Worm (Caenorhabditis elegans) whole organism, midembryonic: Measurements from ENCODE around the gene lbp-3.

Experiments
- T22C8.4 ChIP-seq: fragments of 200-800 bp; sonication (Bioruptor generic); IDR thresholded peaks from 2 replicates; pipeline ENCODE4 v1.3.6; 2022; ENCODE audit warnings: missing genetic modification characterization, missing compliant biosample characterization
- cog-1 ChIP-seq: sonication (generic microtip); optimal IDR thresholded peaks from 2 replicates; lab custom pipeline; 2016; ENCODE audit warnings: missing genetic modification characterization, missing compliant biosample characterization
- flt-1 ChIP-seq: fragments of 200-800 bp; sonication (Bioruptor generic); IDR thresholded peaks from 2 replicates; pipeline ENCODE4 v1.3.6; 2022; ENCODE audit warnings: missing genetic modification characterization, missing compliant biosample characterization
- klf-2 ChIP-seq: fragments of 200-800 bp; sonication (Bioruptor generic); conservative IDR thresholded peaks from 2 replicates; pipeline ENCODE4 v1.3.6; 2022; ENCODE audit warnings: missing genetic modification reagents, missing genetic modification characterization, missing compliant biosample characterization
- med-1 ChIP-seq: sonication (generic microtip); optimal IDR thresholded peaks from 2 replicates; lab custom pipeline; 2017; ENCODE audit warnings: missing genetic modification characterization, mild to moderate bottlenecking, missing compliant biosample characterization, antibody characterized with exemption, missing genetic modification reagents; ENCODE audit not compliant: insufficient read depth
- ref-1 ChIP-seq: fragments of 200-800 bp; sonication (Bioruptor generic); conservative IDR thresholded peaks from 2 replicates; pipeline ENCODE4 v1.3.6; 2022; ENCODE audit warnings: missing genetic modification reagents, missing genetic modification characterization, missing compliant biosample characterization
- tab-1 ChIP-seq: fragments of 200-800 bp; sonication (Bioruptor generic); IDR thresholded peaks from 2 replicates; pipeline ENCODE4 v1.3.6; 2022; ENCODE audit warnings: missing genetic modification characterization, missing compliant biosample characterization
- ztf-23 ChIP-seq: fragments of 200-800 bp; sonication (Bioruptor generic); IDR thresholded peaks from 2 replicates; pipeline ENCODE4 v1.3.6; 2022; ENCODE audit warnings: missing genetic modification reagents, missing genetic modification characterization, missing compliant biosample characterization
- ztf-29 ChIP-seq: fragments of 200-800 bp; sonication (Bioruptor generic); IDR thresholded peaks from 2 replicates; pipeline ENCODE4 v1.3.6; 2022; ENCODE audit warnings: missing genetic modification reagents, missing genetic modification characterization, missing compliant biosample characterization

The lbp-3 gene

DNA sequence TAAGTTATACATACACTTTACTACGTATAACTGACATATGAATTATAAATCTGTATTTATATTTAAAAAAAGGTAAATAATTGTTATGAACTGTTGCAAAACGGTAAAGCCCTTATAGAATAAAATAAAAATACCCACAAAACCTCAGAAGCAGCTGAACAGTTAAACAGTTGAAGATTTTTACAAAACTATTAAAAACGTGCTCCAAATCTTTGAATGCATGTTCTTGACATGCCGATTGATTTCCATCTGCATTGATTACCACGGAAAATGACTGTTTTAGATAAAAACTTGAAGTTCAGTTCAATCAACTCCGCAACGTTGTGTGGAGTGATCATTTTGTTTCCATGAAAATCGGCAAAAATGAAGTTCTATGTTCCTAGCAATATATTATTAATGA, 46.9 kb downstream of the lbp-3 start, which contains the start of gene F11D5.7:
TSS of gene F11D5.7 (plus strand) at position 301 of the 400 bp plus-strand sequence.
- TF ChIP-seq T22C8.4 (GFP tag; lab: Robert Waterston, UW): no peak
- no peak for TF ChIP-seq ref-1 (GFP tag; lab: Robert Waterston, UW)
- TF ChIP-seq tab-1 (GFP tag; lab: Robert Waterston, UW): no peak
- TF ChIP-seq ztf-23 (GFP tag; lab: Robert Waterston, UW): no peak
- no peak for TF ChIP-seq ztf-29 (GFP tag; lab: Robert Waterston, UW)
- TF ChIP-seq cog-1 (tag; lab: Kevin White, UChicago): no peak
- no peak for TF ChIP-seq flt-1 (GFP tag; lab: Robert Waterston, UW)
- TF ChIP-seq klf-2 (GFP tag; lab: Robert Waterston, UW): no peak
- TF ChIP-seq med-1: no peak

DNA sequence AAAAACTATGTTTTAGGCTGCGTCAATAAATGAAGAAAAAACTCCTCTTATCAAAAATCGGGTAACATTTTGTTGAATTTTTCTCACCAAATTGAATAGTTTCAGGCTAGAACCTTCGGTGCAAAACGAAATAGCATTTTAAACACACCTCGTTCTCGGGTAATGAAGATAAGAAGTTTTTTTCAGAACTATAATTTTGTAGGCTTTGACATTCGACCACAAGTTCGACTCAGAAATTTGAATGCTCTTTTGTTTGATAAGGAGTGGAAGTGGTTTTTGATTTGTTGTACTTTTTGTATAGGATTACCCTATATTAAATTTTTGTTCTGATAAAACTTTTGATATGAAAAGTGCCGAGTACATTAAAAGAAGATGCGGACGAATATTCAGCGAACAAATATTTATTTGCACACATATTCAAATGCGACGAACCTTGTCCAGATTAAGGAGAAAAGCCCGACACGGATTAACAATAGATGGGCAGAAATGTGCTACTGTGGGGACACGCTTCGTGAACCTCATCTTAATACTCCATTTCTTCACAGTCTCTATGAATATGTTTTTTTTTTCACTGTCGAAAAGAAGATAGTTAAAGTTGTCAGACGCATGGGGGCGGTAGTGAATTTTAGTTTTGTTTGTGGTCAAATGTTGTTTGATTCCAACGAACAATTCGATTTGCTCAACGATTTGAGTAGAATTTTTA, 49.6 kb downstream of the lbp-3 start:
- TF ChIP-seq ref-1 (GFP tag; lab: Robert Waterston, UW) (no peak), tab-1 (GFP tag; lab: Robert Waterston, UW) (no peak), flt-1 (GFP tag; lab: Robert Waterston, UW) (no peak), cog-1 (tag; lab: Kevin White, UChicago) (no peak), med-1 (no peak), ztf-29 (GFP tag; lab: Robert Waterston, UW) (no peak), klf-2 (GFP tag; lab: Robert Waterston, UW) (no peak), T22C8.4 (GFP tag; lab: Robert Waterston, UW) (no peak)
